Worm (Caenorhabditis elegans): ENCODE results near the gene C35A11.4.

ce11 chrV:5419915-5420314 lies 27.0 kb upstream of the C35A11.4 start, which contains the start of gene F08F3.6:
- TF ChIP-seq eor-1 (tag; optimal IDR thresholded peaks at IDR 0.05) (no peak), unc-62 (GFP tag; optimal IDR thresholded peaks at IDR 0.05) (no peak)

All from whole organism, L3 larva.